Worm (Caenorhabditis elegans): ENCODE measurements around the gene hlh-30.

DNA sequence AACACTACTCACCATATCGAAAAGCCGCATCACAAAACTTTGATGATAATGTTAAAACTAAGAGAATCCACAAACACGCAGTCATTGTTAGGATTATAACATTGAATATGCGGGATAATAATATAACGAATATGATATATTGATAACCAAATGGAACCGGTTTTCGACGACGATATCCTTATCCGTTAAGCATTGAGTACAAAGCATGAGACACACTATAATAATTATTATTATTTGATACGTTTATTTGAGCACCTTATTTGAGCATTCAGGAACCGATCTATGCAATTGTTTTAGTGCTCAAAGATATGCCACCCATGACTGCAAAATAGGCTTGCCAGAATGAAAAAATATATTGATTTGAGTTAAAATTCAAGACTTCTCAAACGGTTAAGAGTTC, 39.9 kb upstream of the hlh-30 start, which contains the start of gene W03D2.9:
- TF ChIP-seq fkh-10 (GFP tag; optimal IDR thresholded peaks at IDR 0.05) = no peak
- no peak for TF ChIP-seq ceh-48 (tag; optimal IDR thresholded peaks at IDR 0.05)
